Worm (Caenorhabditis elegans): ENCODE data around the gene R07E5.19.

The R07E5.19 gene

DNA sequence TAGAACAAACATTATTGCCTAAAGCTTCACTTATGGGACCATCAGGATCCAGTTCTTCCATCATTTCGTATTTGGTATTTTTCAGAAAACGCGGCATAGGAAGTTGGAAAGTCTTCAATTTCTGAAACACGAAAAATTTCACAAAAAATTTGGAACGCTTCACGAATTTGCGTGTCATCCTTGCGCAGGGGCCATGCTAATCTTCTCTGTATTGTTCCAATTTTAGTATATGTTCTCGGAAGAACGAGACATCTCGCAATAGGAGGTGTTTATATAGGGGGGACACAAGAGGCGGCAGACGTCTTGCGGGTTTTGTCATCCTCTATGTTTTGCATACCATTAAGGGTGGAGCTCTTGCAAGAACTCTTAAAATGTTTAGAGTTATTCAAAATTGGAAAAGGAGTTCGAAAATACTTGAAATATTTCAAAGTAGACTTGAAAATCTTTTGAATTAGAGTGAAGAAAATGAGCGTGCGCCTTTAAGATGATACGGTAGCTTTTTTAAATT lies 8.9 kb upstream of the R07E5.19 start:
- TF ChIP-seq T22C8.4 (GFP tag; IDR thresholded peaks at IDR 0.05): peak; percentile 87
- peak; percentile 93 for TF ChIP-seq tab-1 (GFP tag; IDR thresholded peaks at IDR 0.05)
- peak; percentile 83 for TF ChIP-seq klf-2 (GFP tag; conservative IDR thresholded peaks at IDR 0.05)
- TF ChIP-seq ztf-23 (GFP tag; IDR thresholded peaks at IDR 0.05): peak; percentile 91
- peak; percentile 76 for TF ChIP-seq ref-1 (GFP tag; conservative IDR thresholded peaks at IDR 0.05)
- peak; percentile 87 for TF ChIP-seq ztf-29 (GFP tag; IDR thresholded peaks at IDR 0.05)
- TF ChIP-seq flt-1 (GFP tag; IDR thresholded peaks at IDR 0.05): peak; percentile 95

DNA sequence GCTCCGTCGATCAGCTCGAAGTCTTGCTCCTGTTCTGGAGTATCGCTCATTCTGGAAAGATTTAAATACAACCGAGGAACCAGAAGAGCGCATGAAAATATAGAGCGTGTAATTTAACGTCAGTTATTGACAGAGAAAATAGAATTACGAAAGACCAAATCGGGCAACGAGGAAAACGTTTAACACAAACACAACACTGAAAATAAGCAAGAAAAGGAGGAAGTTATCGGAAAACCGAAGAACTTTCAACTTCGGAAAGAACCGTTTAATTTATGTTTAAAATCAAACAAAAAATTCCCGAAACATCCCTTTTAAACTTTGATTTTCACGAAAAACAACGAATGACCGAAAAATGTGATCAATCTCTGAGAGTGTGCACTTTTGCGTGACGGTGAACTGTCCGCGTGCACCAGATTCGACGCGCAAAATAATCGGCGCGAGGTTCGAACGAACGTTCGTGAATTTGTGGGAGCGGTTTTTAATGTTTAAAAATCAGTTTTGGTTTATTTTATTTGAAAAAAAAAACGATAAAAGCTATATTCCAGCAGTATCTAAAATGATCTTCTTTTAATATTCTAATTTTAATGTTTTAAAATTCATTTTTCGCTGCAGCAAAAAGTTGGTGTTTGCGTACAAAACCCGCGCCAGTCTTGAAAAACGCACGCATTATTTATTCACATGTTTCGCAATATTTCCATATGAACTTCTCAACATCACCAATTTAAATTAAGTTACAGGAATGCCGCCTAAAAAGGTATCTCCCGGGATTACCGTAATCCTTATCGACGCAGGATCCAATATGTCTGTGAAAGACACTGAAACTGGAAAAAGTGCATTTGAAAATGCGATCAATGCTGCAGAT lies 1.5 kb upstream of the R07E5.19 start, which contains the start of the genes R07E5.7 and cku-80:
Gene R07E5.7, minus strand, starts transcription at position 51 of the 862 bp plus-strand sequence.
Gene cku-80, plus strand, starts transcription at position 732 of the 862 bp plus-strand sequence.
- no peak for TF ChIP-seq med-1 (GFP tag; optimal IDR thresholded peaks at IDR 0.05; ENCODE audit: insufficient read depth)
- peak; percentile 7 for TF ChIP-seq cog-1 (tag; optimal IDR thresholded peaks at IDR 0.05)
- no peak for TF ChIP-seq T22C8.4 (GFP tag; IDR thresholded peaks at IDR 0.05)
- TF ChIP-seq ref-1 (GFP tag; conservative IDR thresholded peaks at IDR 0.05): no peak
- TF ChIP-seq tab-1 (GFP tag; IDR thresholded peaks at IDR 0.05): no peak; the same call in 1 of the 2 replicates
- no peak for TF ChIP-seq flt-1 (GFP tag; IDR thresholded peaks at IDR 0.05)
- TF ChIP-seq ztf-23 (GFP tag; IDR thresholded peaks at IDR 0.05): peak; percentile 50; the same call in 1 of the 2 replicates
- TF ChIP-seq klf-2 (GFP tag; conservative IDR thresholded peaks at IDR 0.05): no peak
- no peak for TF ChIP-seq ztf-29 (GFP tag; IDR thresholded peaks at IDR 0.05)

DNA sequence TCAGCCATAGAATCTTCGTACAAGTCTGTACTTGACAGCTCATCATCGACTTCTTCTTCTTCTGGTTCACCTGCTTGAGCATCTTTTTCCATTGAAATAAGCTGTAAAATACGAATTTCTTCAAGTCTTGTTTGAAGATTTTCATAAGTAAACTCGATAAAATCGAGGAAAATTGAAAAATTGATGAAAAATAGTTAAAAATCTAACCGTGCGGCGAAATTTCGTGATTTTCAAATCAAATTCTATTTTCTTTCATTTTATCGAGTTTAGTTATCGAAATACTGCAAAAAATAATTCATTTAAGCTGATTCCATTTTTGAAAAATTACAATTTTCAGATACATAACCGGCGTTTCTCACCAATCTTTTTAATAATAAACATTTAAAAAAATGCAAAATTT lies 2.7 kb downstream of the R07E5.19 start, which contains the start of gene R07E5.11:
Gene R07E5.11, minus strand, starts transcription at position 101 of the 400 bp plus-strand sequence.
- TF ChIP-seq flt-1 (GFP tag; IDR thresholded peaks at IDR 0.05): no peak

- TF ChIP-seq ztf-23 (GFP tag; IDR thresholded peaks at IDR 0.05) (peak; percentile 77), ref-1 (GFP tag; conservative IDR thresholded peaks at IDR 0.05) (peak; percentile 64), tab-1 (GFP tag; IDR thresholded peaks at IDR 0.05) (peak; percentile 80), T22C8.4 (GFP tag; IDR thresholded peaks at IDR 0.05) (peak; percentile 64), klf-2 (GFP tag; conservative IDR thresholded peaks at IDR 0.05) (peak; percentile 68), flt-1 (GFP tag; IDR thresholded peaks at IDR 0.05) (peak; percentile 84)
These were observed 3.8 kb downstream of the R07E5.19 start for ce11 chrIII:4414041-4414440.

DNA sequence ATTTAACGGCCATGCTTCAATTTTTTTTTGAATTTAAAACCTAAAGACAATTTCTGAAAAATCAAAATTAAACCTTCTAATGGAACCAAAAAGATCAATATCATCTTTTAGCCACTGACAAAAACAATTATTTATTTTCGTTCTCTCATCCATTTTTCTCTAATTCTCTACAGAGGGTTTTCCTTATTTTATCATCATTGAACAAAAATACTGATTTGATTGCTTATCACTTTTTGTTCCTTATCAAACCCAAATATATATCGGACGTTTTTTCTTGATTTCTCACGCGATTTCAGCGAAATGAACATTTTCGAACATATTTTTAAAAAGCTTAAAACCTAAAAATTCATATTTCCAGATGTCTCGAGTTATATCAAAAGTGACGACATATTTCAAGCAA lies 4.8 kb downstream of the R07E5.19 start, which contains the start of gene mpc-1:
Gene mpc-1, plus strand, starts transcription at position 359 of the 400 bp plus-strand sequence.
- TF ChIP-seq cog-1 (tag; optimal IDR thresholded peaks at IDR 0.05) (no peak), ref-1 (GFP tag; conservative IDR thresholded peaks at IDR 0.05) (no peak), ztf-23 (GFP tag; IDR thresholded peaks at IDR 0.05) (no peak)

DNA sequence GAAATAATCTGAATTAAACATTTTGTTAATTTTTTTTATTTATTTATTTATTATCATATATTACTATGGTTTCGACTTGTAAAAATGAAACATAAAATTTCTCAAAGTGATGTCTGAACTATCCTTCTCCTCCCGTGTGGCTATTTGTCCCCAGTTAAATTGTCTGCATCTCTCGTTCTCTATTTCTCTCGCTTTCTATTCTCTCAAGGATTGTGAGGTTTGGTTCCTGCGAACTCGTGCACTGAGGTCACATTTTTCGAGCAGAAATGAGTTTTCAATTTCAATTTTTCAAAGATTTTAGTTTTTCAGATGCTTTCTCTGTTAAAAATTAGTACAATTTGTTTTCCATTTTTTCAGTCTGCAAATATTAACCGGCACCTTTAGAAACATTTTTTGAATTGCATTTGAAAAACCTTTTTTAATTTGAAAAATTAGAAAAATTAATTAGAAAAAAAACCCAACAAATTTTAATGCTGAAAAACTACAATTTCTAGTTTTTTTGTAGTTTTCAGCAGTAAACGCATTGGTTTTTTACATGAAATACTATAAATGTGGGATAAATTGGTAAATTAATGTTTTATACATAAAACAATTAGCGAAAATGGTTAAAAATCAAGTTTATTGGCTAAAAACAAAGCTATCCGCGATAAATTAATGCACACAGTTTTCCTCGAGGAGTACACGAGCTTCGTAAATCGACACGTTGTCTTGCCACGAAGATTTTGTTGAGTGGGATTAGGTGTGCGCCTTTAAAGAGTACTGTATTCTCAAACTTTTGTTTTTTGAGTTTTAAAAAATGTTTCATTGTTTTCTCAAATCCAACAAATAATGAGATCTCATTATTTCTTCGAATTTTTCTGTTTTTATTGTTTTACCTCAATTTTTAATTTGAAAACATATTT lies 5.5 kb downstream of the R07E5.19 start:
- TF ChIP-seq cog-1 (tag; optimal IDR thresholded peaks at IDR 0.05) (no peak), ztf-29 (GFP tag; IDR thresholded peaks at IDR 0.05) (no peak), flt-1 (GFP tag; IDR thresholded peaks at IDR 0.05) (no peak), tab-1 (GFP tag; IDR thresholded peaks at IDR 0.05) (no peak), med-1 (GFP tag; optimal IDR thresholded peaks at IDR 0.05; ENCODE audit: insufficient read depth) (no peak), T22C8.4 (GFP tag; IDR thresholded peaks at IDR 0.05) (no peak)

- TF ChIP-seq tab-1 (GFP tag; IDR thresholded peaks at IDR 0.05): no peak
- TF ChIP-seq flt-1 (GFP tag; IDR thresholded peaks at IDR 0.05): no peak
- TF ChIP-seq med-1 (GFP tag; optimal IDR thresholded peaks at IDR 0.05; ENCODE audit: insufficient read depth): no peak
- no peak for TF ChIP-seq T22C8.4 (GFP tag; IDR thresholded peaks at IDR 0.05)
- no peak for TF ChIP-seq ztf-29 (GFP tag; IDR thresholded peaks at IDR 0.05)
- no peak for TF ChIP-seq klf-2 (GFP tag; conservative IDR thresholded peaks at IDR 0.05)
- no peak for TF ChIP-seq ref-1 (GFP tag; conservative IDR thresholded peaks at IDR 0.05)
- no peak for TF ChIP-seq cog-1 (tag; optimal IDR thresholded peaks at IDR 0.05)
- no peak for TF ChIP-seq ztf-23 (GFP tag; IDR thresholded peaks at IDR 0.05)
These were observed 9.6 kb downstream of the R07E5.19 start, which contains the start of gene gpch-1 for ce11 chrIII:4408251-4408650. gpch-1 (plus strand) TSS chrIII:4408551.

DNA sequence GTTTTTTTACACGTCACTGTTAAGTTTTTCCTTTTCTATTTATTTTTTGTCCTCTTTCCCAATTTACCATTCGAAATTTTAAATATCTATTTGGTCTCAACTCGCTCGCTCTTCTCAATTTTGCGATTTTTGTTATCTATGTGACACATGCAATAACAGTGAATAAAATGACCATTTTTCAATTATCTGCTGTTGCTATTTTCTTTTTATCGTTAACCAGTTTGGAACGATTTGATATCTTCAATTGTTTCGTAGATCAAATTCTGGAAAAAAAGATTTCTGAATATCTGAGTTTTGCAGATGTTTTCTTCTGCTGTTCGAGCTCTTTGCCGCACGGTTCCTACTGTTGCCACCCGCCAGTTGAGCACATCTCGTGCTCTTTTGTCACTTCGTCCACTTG lies 10.7 kb downstream of the R07E5.19 start, which contains the start of gene prdx-3:
Gene prdx-3, plus strand, starts transcription at position 301 of the 400 bp plus-strand sequence.
- TF ChIP-seq ref-1 (GFP tag; conservative IDR thresholded peaks at IDR 0.05) (no peak), ztf-29 (GFP tag; IDR thresholded peaks at IDR 0.05) (no peak), flt-1 (GFP tag; IDR thresholded peaks at IDR 0.05) (no peak), cog-1 (tag; optimal IDR thresholded peaks at IDR 0.05) (no peak), med-1 (GFP tag; optimal IDR thresholded peaks at IDR 0.05; ENCODE audit: insufficient read depth) (no peak), T22C8.4 (GFP tag; IDR thresholded peaks at IDR 0.05) (no peak), tab-1 (GFP tag; IDR thresholded peaks at IDR 0.05) (no peak), ztf-23 (GFP tag; IDR thresholded peaks at IDR 0.05) (no peak), klf-2 (GFP tag; conservative IDR thresholded peaks at IDR 0.05) (no peak)

DNA sequence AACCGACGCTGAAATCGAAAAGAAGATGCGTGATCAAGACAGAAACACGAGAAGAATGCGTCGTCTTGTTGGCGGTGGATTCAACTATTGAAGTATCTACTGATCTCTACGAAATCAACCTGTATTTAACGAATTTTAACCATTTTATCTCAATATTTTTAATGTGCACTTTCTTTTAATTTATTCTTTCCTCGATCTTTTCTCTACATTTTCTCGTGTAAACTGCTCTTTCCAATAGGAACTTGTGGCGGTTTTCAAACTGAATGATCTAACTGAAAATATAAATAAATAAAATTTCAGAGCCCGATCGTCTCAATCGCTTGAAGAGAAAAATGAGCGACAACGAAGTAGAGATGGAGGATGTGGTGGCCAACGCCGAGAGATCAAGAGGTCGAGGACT lies 11.9 kb downstream of the R07E5.19 start, which contains the start of gene rnp-4:
Gene rnp-4, plus strand, starts transcription at position 301 of the 400 bp plus-strand sequence.
- TF ChIP-seq ztf-29 (GFP tag; IDR thresholded peaks at IDR 0.05): no peak
- no peak for TF ChIP-seq med-1 (GFP tag; optimal IDR thresholded peaks at IDR 0.05; ENCODE audit: insufficient read depth)
- TF ChIP-seq ztf-23 (GFP tag; IDR thresholded peaks at IDR 0.05): no peak
- TF ChIP-seq tab-1 (GFP tag; IDR thresholded peaks at IDR 0.05): no peak
- TF ChIP-seq ref-1 (GFP tag; conservative IDR thresholded peaks at IDR 0.05): no peak

All from whole organism, midembryonic.